Fruit fly (Drosophila melanogaster) S2 (cell line): ENCODE measurements around the gene rudhira.

Source experiments
- CG8478 ChIP-seq: fragments of >200 bp; optimal IDR thresholded peaks from 2 replicates; lab custom pipeline; 2018
- CTCF ChIP-seq, 2 experiments: fragments of >200 bp; optimal IDR thresholded peaks; 2 replicates each; lab custom pipeline; 2018

- no peak for TF ChIP-seq CTCF (optimal IDR thresholded peaks at IDR 0.05; lab: Kevin White, UChicago)
- no peak for TF ChIP-seq CG8478 (lab: Kevin White, UChicago)
Measured at dm6 chrX:11769435-11769834, 47.3 kb upstream of the rudhira start.
